Fruit fly (Drosophila melanogaster): ENCODE data around the gene CG31415.

CG31415 gene

dm6 chr3R:9701897-9702296, 41.4 kb upstream of the CG31415 start (continued):
- no peak for TF ChIP-seq CG30431 (GFP tag; optimal IDR thresholded peaks at IDR 0.05)
- TF ChIP-seq CG8765 (GFP tag; IDR thresholded peaks at IDR 0.05) = no peak
- TF ChIP-seq tup (GFP tag; optimal IDR thresholded peaks at IDR 0.05) = no peak
- TF ChIP-seq Hr3 (GFP tag; optimal IDR thresholded peaks at IDR 0.05) = no peak
- TF ChIP-seq CG32772 (GFP tag; IDR thresholded peaks at IDR 0.05) = no peak
- TF ChIP-seq da (GFP tag; optimal IDR thresholded peaks at IDR 0.05) = no peak
- TF ChIP-seq CG6765 (GFP tag; optimal IDR thresholded peaks at IDR 0.05) = no peak
- TF ChIP-seq Fer2 (tag; optimal IDR thresholded peaks at IDR 0.05) = no peak
- no peak for TF ChIP-seq amos (GFP tag; IDR thresholded peaks at IDR 0.05; ENCODE audit: partially characterized antibody)
- no peak for TF ChIP-seq CG18764 (GFP tag; optimal IDR thresholded peaks at IDR 0.05)
- no peak for TF ChIP-seq CG17612 (GFP tag; IDR thresholded peaks at IDR 0.05)
- no peak for TF ChIP-seq CG6654 (GFP tag; optimal IDR thresholded peaks at IDR 0.05)
- no peak for TF ChIP-seq gsb-n (tag; optimal IDR thresholded peaks at IDR 0.05)
- peak; percentile 62 for TF ChIP-seq Sox102F (GFP tag; optimal IDR thresholded peaks at IDR 0.05)
- no peak for TF ChIP-seq Sry-β (GFP tag; optimal IDR thresholded peaks at IDR 0.05)
- TF ChIP-seq sd (tag; optimal IDR thresholded peaks at IDR 0.05) = peak; percentile 67
- no peak for TF ChIP-seq pnt (GFP tag; optimal IDR thresholded peaks at IDR 0.05)
- no peak for TF ChIP-seq crol (GFP tag; IDR thresholded peaks at IDR 0.05)
- no peak for TF ChIP-seq chif (GFP tag; optimal IDR thresholded peaks at IDR 0.05)
- peak; percentile 7 for TF ChIP-seq CG2678 (tag; optimal IDR thresholded peaks at IDR 0.05)
- no peak for TF ChIP-seq ash1 (GFP tag; optimal IDR thresholded peaks at IDR 0.05)
- no peak for TF ChIP-seq CG14860 (GFP tag; IDR thresholded peaks at IDR 0.05; ENCODE audit: partially characterized antibody)
- TF ChIP-seq Bdp1 (GFP tag; optimal IDR thresholded peaks at IDR 0.05) = no peak
- no peak for TF ChIP-seq aop (GFP tag; IDR thresholded peaks at IDR 0.05)
- peak; percentile 36 for TF ChIP-seq Abd-B (GFP tag; optimal IDR thresholded peaks at IDR 0.05)
- no peak for TF ChIP-seq CkIIα-i1 (GFP tag; IDR thresholded peaks at IDR 0.05)
- TF ChIP-seq ato (GFP tag; IDR thresholded peaks at IDR 0.05; ENCODE audit: partially characterized antibody) = no peak
- peak; percentile 62 for TF ChIP-seq CG15269 (tag; optimal IDR thresholded peaks at IDR 0.05)
- no peak for TF ChIP-seq ase (GFP tag; IDR thresholded peaks at IDR 0.05)
- TF ChIP-seq CG11456 (GFP tag; IDR thresholded peaks at IDR 0.05) = no peak
- TF ChIP-seq gt (GFP tag; IDR thresholded peaks at IDR 0.05) = no peak
- peak in 1 of 2 experiments; percentile 9 for TF ChIP-seq dpn (GFP tag; optimal IDR thresholded peaks at IDR 0.05)
- no peak for TF ChIP-seq Mrtf (GFP tag; IDR thresholded peaks at IDR 0.05)
- TF ChIP-seq CG33213 (GFP tag; optimal IDR thresholded peaks at IDR 0.05) = no peak
- no peak for TF ChIP-seq Sox100B (GFP tag; optimal IDR thresholded peaks at IDR 0.05)
- no peak for TF ChIP-seq CG8290 (GFP tag; optimal IDR thresholded peaks at IDR 0.05)
- TF ChIP-seq CG8290 (tag; optimal IDR thresholded peaks at IDR 0.05) = no peak
- no peak for TF ChIP-seq Fer1 (GFP tag; optimal IDR thresholded peaks at IDR 0.05)
- no peak for TF ChIP-seq Atf3 (GFP tag; optimal IDR thresholded peaks at IDR 0.05)
- TF ChIP-seq caup (GFP tag; optimal IDR thresholded peaks at IDR 0.05; ENCODE audit: severe bottlenecking) = no peak
- TF ChIP-seq ap (GFP tag; IDR thresholded peaks at IDR 0.05) = no peak
- TF ChIP-seq Pdp1 (GFP tag; optimal IDR thresholded peaks at IDR 0.05) = no peak
- no peak for TF ChIP-seq mam (GFP tag; optimal IDR thresholded peaks at IDR 0.05)
- TF ChIP-seq Hr51 (GFP tag; optimal IDR thresholded peaks at IDR 0.05) = peak in 1 of 2 experiments; percentile 64
- peak; percentile 34 for TF ChIP-seq NfI (GFP tag; optimal IDR thresholded peaks at IDR 0.05)
- TF ChIP-seq Ssrp (tag; optimal IDR thresholded peaks at IDR 0.05) = peak; percentile 24
- no peak for TF ChIP-seq kay (GFP tag; optimal IDR thresholded peaks at IDR 0.05)
- TF ChIP-seq CG15011 (GFP tag; optimal IDR thresholded peaks at IDR 0.05) = no peak
- no peak for TF ChIP-seq Scr (GFP tag; IDR thresholded peaks at IDR 0.05; ENCODE audit: partially characterized antibody)
- no peak for TF ChIP-seq dm (GFP tag; optimal IDR thresholded peaks at IDR 0.05)
- no peak for TF ChIP-seq CG7963 (GFP tag; IDR thresholded peaks at IDR 0.05; ENCODE audit: partially characterized antibody)
